Fruit fly (Drosophila melanogaster) whole organism, embryonic: Measurements from ENCODE around the gene CG34238.
A peak's percentile ranks its signal among the peaks of the same experiment; 100 is the strongest.

Source experiments
- Adf1 ChIP-seq: fragments of 200-800 bp; sonication (Bioruptor generic); IDR thresholded peaks from 2 replicates; pipeline ENCODE4 v1.3.6; 2022; ENCODE audit warnings: missing biosample characterization, missing genetic modification characterization
- Aef1 ChIP-seq: fragments of 200-800 bp; sonication (Bioruptor generic); IDR thresholded peaks from 3 replicates; pipeline ENCODE4 v1.3.6; 2022; ENCODE audit warnings: missing biosample characterization, missing genetic modification characterization
- Awh ChIP-seq: fragments of 200-800 bp; sonication (Bioruptor generic); IDR thresholded peaks from 2 replicates; pipeline ENCODE4, ENCODE4 v1.3.6; 2022; ENCODE audit warnings: missing biosample characterization, missing genetic modification characterization
- B-H2 ChIP-seq: fragments of 200-800 bp; sonication (Bioruptor generic); optimal IDR thresholded peaks from 2 replicates; lab custom pipeline; 2018; ENCODE audit warnings: missing biosample characterization, mild to moderate bottlenecking, missing genetic modification characterization
- Bgb ChIP-seq: fragments of 200-800 bp; sonication (Bioruptor generic); IDR thresholded peaks from 2 replicates; pipeline ENCODE4 v1.3.6; 2022; ENCODE audit warnings: missing biosample characterization, missing genetic modification characterization; ENCODE audit not compliant: partially characterized antibody
- CG10209 ChIP-seq: fragments of 200-800 bp; sonication (Bioruptor generic); optimal IDR thresholded peaks from 3 replicates; lab custom pipeline; 2017; ENCODE audit warnings: missing biosample characterization, mild to moderate bottlenecking, missing genetic modification characterization, missing genetic modification reagents
- CG1024 ChIP-seq: fragments of 200-800 bp; sonication (Bioruptor generic); IDR thresholded peaks from 2 replicates; pipeline ENCODE4 v1.3.6; 2022; ENCODE audit warnings: missing biosample characterization, missing genetic modification characterization
- CG10267 ChIP-seq: fragments of 200-800 bp; sonication (Bioruptor generic); optimal IDR thresholded peaks from 2 replicates; lab custom pipeline; 2018; ENCODE audit warnings: missing biosample characterization, mild to moderate bottlenecking, missing genetic modification characterization, moderate library complexity
- CG11085 ChIP-seq: fragments of 200-800 bp; sonication (Bioruptor generic); IDR thresholded peaks from 2 replicates; pipeline ENCODE4 v1.3.6; 2022; ENCODE audit warnings: missing biosample characterization, missing genetic modification characterization
- CG11504 ChIP-seq: fragments of 200-800 bp; sonication (Bioruptor generic); optimal IDR thresholded peaks from 3 replicates; lab custom pipeline; 2019; ENCODE audit warnings: missing biosample characterization, mild to moderate bottlenecking, missing genetic modification characterization, moderate library complexity
- CG11723 ChIP-seq: fragments of 200-800 bp; sonication (Bioruptor generic); optimal IDR thresholded peaks from 2 replicates; lab custom pipeline; 2017; ENCODE audit warnings: missing biosample characterization, mild to moderate bottlenecking, missing genetic modification characterization
- CG14860 ChIP-seq: fragments of 200-800 bp; sonication (Bioruptor generic); IDR thresholded peaks from 3 replicates; pipeline ENCODE4 v1.3.6; 2022; ENCODE audit warnings: missing biosample characterization, missing genetic modification characterization; ENCODE audit not compliant: partially characterized antibody
- CG15011 ChIP-seq: fragments of 200-800 bp; sonication (Bioruptor generic); optimal IDR thresholded peaks from 3 replicates; lab custom pipeline; 2018; ENCODE audit warnings: missing biosample characterization, mild to moderate bottlenecking, missing genetic modification characterization
- CG15073 ChIP-seq: fragments of 200-800 bp; sonication (Bioruptor generic); optimal IDR thresholded peaks from 2 replicates; lab custom pipeline; 2016; ENCODE audit warnings: missing biosample characterization, missing genetic modification characterization
- CG16779 ChIP-seq: fragments of 200-800 bp; sonication (Bioruptor generic); IDR thresholded peaks from 2 replicates; pipeline ENCODE4 v1.3.6; 2022; ENCODE audit warnings: missing biosample characterization, missing genetic modification characterization
- CG17328 ChIP-seq: fragments of 200-800 bp; sonication (Bioruptor generic); IDR thresholded peaks from 2 replicates; pipeline ENCODE4 v1.3.6; 2022; ENCODE audit warnings: missing biosample characterization, missing genetic modification characterization
- CG17912 ChIP-seq: fragments of 200-800 bp; sonication (Bioruptor generic); optimal IDR thresholded peaks from 2 replicates; lab custom pipeline; 2018; ENCODE audit warnings: missing biosample characterization, mild to moderate bottlenecking, missing genetic modification characterization
- CG7987 ChIP-seq: fragments of 200-800 bp; sonication (Bioruptor generic); optimal IDR thresholded peaks from 2 replicates; lab custom pipeline; 2018; ENCODE audit warnings: missing biosample characterization, mild to moderate bottlenecking, missing genetic modification characterization, moderate library complexity
- CG8089 ChIP-seq: fragments of 200-800 bp; sonication (Bioruptor generic); optimal IDR thresholded peaks from 3 replicates; lab custom pipeline; 2016; ENCODE audit warnings: missing biosample characterization, missing genetic modification characterization
- CG8290 ChIP-seq, 3 experiments: fragments of 200-800 bp; sonication (Bioruptor generic); optimal IDR thresholded peaks; 2 replicates each; lab custom pipeline; 2016 to 2019; ENCODE audit warnings: missing biosample characterization in 3 of 3, missing genetic modification characterization in 3 of 3, mild to moderate bottlenecking in 2 of 3, moderate library complexity in 1 of 3
- CG8944 ChIP-seq: fragments of 200-800 bp; sonication (Bioruptor generic); optimal IDR thresholded peaks from 3 replicates; lab custom pipeline; 2016; ENCODE audit warnings: missing biosample characterization, missing genetic modification characterization
- D ChIP-seq, 2 experiments: fragments of 200-800 bp in 1 of 2; fragments of >200 bp in 1 of 2; sonication (Bioruptor generic) in 1 of 2; optimal IDR thresholded peaks; 2 replicates in 1 of 2; 3 replicates in 1 of 2; lab custom pipeline; 2017; ENCODE audit warnings: mild to moderate bottlenecking in 1 of 2, missing biosample characterization in 1 of 2, missing genetic modification characterization in 1 of 2, missing genetic modification reagents in 1 of 2
- Dek ChIP-seq: fragments of 200-800 bp; sonication (Bioruptor generic); optimal IDR thresholded peaks from 3 replicates; lab custom pipeline; 2019; ENCODE audit warnings: missing biosample characterization, mild to moderate bottlenecking, missing genetic modification characterization, moderate library complexity
- Ets65A ChIP-seq: fragments of 200-800 bp; sonication (Bioruptor generic); peaks from one replicate; lab custom pipeline; 2016; ENCODE audit warnings: missing biosample characterization, missing genetic modification characterization
- Fer1 ChIP-seq: fragments of 200-800 bp; sonication (Bioruptor generic); optimal IDR thresholded peaks from 2 replicates; lab custom pipeline; 2017; ENCODE audit warnings: missing biosample characterization, mild to moderate bottlenecking, missing genetic modification characterization
- Fer2 ChIP-seq: fragments of 200-800 bp; sonication (Bioruptor generic); optimal IDR thresholded peaks from 2 replicates; lab custom pipeline; 2018; ENCODE audit warnings: missing biosample characterization, mild to moderate bottlenecking, missing genetic modification characterization, moderate library complexity
- Hmr ChIP-seq: fragments of 200-800 bp; sonication (Bioruptor generic); optimal IDR thresholded peaks from 3 replicates; lab custom pipeline; 2017; ENCODE audit warnings: mild to moderate bottlenecking, missing biosample characterization, missing genetic modification reagents, missing genetic modification characterization
- MESR4 ChIP-seq: fragments of 200-800 bp; sonication (Bioruptor generic); optimal IDR thresholded peaks from 2 replicates; lab custom pipeline; 2018; ENCODE audit warnings: missing biosample characterization, mild to moderate bottlenecking, missing genetic modification characterization, moderate library complexity
- Mad ChIP-seq: fragments of 200-800 bp; sonication (Bioruptor generic); optimal IDR thresholded peaks from 2 replicates; lab custom pipeline; 2016; ENCODE audit warnings: missing biosample characterization, missing genetic modification characterization
- PHDP ChIP-seq: fragments of 200-800 bp; sonication (Bioruptor generic); optimal IDR thresholded peaks from 3 replicates; lab custom pipeline; 2018; ENCODE audit warnings: missing biosample characterization, mild to moderate bottlenecking, missing genetic modification characterization, moderate library complexity
- Ptx1 ChIP-seq: fragments of 200-800 bp; sonication (Bioruptor generic); IDR thresholded peaks from 2 replicates; pipeline ENCODE4 v1.3.6; 2022; ENCODE audit warnings: missing biosample characterization, missing genetic modification characterization
- Rx ChIP-seq: fragments of 200-800 bp; sonication (Bioruptor generic); IDR thresholded peaks from 2 replicates; pipeline ENCODE4 v1.3.6; 2022; ENCODE audit warnings: missing biosample characterization, missing genetic modification characterization
- chm ChIP-seq: fragments of 200-800 bp; sonication (Bioruptor generic); IDR thresholded peaks from 2 replicates; pipeline ENCODE4 v1.3.6; 2022; ENCODE audit warnings: missing biosample characterization, missing genetic modification characterization
- crol ChIP-seq: fragments of 200-800 bp; sonication (Bioruptor generic); IDR thresholded peaks from 2 replicates; pipeline ENCODE4 v1.3.6; 2022; ENCODE audit warnings: missing biosample characterization, missing genetic modification characterization
- dati ChIP-seq: fragments of 200-800 bp; sonication (Bioruptor generic); IDR thresholded peaks from 2 replicates; pipeline ENCODE4 v1.3.6; 2022; ENCODE audit warnings: missing biosample characterization, missing genetic modification characterization
- en ChIP-seq: fragments of 200-800 bp; sonication (Bioruptor generic); optimal IDR thresholded peaks from 2 replicates; lab custom pipeline; 2016; ENCODE audit warnings: missing biosample characterization, missing genetic modification characterization
- hbn ChIP-seq: fragments of 200-800 bp; sonication (Bioruptor generic); IDR thresholded peaks from 2 replicates; pipeline ENCODE4 v1.3.6; 2022; ENCODE audit warnings: missing biosample characterization, missing genetic modification characterization; ENCODE audit not compliant: partially characterized antibody
- jigr1 ChIP-seq: fragments of 200-800 bp; sonication (Bioruptor generic); IDR thresholded peaks from 3 replicates; pipeline ENCODE4 v1.3.6; 2022; ENCODE audit warnings: missing biosample characterization, missing genetic modification characterization
- kah ChIP-seq: fragments of 200-800 bp; sonication (Bioruptor generic); optimal IDR thresholded peaks from 2 replicates; lab custom pipeline; 2018; ENCODE audit warnings: missing biosample characterization, mild to moderate bottlenecking, missing genetic modification characterization
- ken ChIP-seq: fragments of 200-800 bp; sonication (Bioruptor generic); IDR thresholded peaks from 3 replicates; pipeline ENCODE4 v1.3.6; 2022; ENCODE audit warnings: missing biosample characterization, missing genetic modification characterization
- kni ChIP-seq: fragments of 200-800 bp; sonication (Bioruptor generic); optimal IDR thresholded peaks from 3 replicates; lab custom pipeline; 2017; ENCODE audit warnings: mild to moderate bottlenecking, missing biosample characterization, missing genetic modification reagents, missing genetic modification characterization
- lilli ChIP-seq: fragments of 200-800 bp; sonication (Bioruptor generic); optimal IDR thresholded peaks from 3 replicates; lab custom pipeline; 2016; ENCODE audit warnings: missing biosample characterization, missing genetic modification characterization
- lmd ChIP-seq: fragments of 200-800 bp; sonication (Bioruptor generic); IDR thresholded peaks from 2 replicates; pipeline ENCODE4 v1.3.6; 2022; ENCODE audit warnings: missing biosample characterization, missing genetic modification characterization
- luna ChIP-seq: fragments of 200-800 bp; sonication (Bioruptor generic); optimal IDR thresholded peaks from 2 replicates; lab custom pipeline; 2016; ENCODE audit warnings: missing biosample characterization, missing genetic modification characterization
- peb ChIP-seq: fragments of 200-800 bp; sonication (Bioruptor generic); IDR thresholded peaks from 2 replicates; pipeline ENCODE4 v1.3.6; 2022; ENCODE audit warnings: missing biosample characterization, missing genetic modification characterization
- run ChIP-seq: fragments of 200-800 bp; sonication (Bioruptor generic); optimal IDR thresholded peaks from 3 replicates; lab custom pipeline; 2018; ENCODE audit warnings: missing biosample characterization, mild to moderate bottlenecking, missing genetic modification characterization
- sens-2 ChIP-seq: fragments of 200-800 bp; sonication (Bioruptor generic); IDR thresholded peaks from 2 replicates; pipeline ENCODE4 v1.3.6; 2022; ENCODE audit warnings: missing biosample characterization, missing genetic modification characterization
- sug ChIP-seq: fragments of 200-800 bp; optimal IDR thresholded peaks from 2 replicates; lab custom pipeline; 2019; ENCODE audit warnings: missing biosample characterization, mild to moderate bottlenecking, missing genetic modification characterization, moderate library complexity
- tup ChIP-seq: fragments of 200-800 bp; sonication (Bioruptor generic); optimal IDR thresholded peaks from 2 replicates; lab custom pipeline; 2016; ENCODE audit warnings: missing biosample characterization, mild to moderate bottlenecking, missing genetic modification characterization, moderate library complexity
- vvl ChIP-seq: fragments of 200-800 bp; sonication (Bioruptor generic); IDR thresholded peaks from 2 replicates; pipeline ENCODE4 v1.3.6; 2022; ENCODE audit warnings: missing biosample characterization, missing genetic modification characterization

The CG34238 gene

DNA sequence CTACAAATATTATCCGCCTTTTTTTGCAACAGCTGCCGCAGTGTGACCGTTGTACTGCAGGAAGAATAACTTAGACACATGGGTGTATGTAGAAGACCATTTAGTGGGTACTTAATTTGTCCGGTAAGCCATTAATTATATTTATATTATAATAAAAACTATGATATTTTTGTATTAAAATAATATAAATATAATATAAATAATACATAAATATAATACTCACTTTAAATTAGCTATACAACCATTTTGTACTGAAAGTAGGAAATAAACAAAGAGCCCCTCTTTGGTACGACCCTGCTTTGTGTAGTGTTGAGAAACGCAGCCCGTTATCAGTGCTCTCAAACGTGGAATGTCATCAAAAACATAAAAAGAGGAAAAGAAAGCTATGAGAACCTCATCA, 11.5 kb downstream of the CG34238 start, which contains the start of gene Cnep1r2 (continued):
- peak; percentile 65 for TF ChIP-seq Mad
- TF ChIP-seq CG16779 (GFP tag; lab: Robert Waterston, UW), result peak; percentile 49; the same call in 1 of the 2 replicates
- no peak for TF ChIP-seq en (GFP tag; lab: Kevin White, UChicago)
- TF ChIP-seq Fer1 (GFP tag; lab: Kevin White, UChicago), result peak; percentile 95
- TF ChIP-seq Dek (tag; lab: Kevin White, UChicago), result peak; percentile 96
- peak; percentile 35; the same call in 1 of the 2 replicates for TF ChIP-seq crol
- peak; percentile 86 for TF ChIP-seq lilli (GFP tag; lab: Kevin White, UChicago)
- peak; percentile 69; the same call in 1 of the 2 replicates for TF ChIP-seq dati (GFP tag; lab: Robert Waterston, UW)
- TF ChIP-seq CG14860 (GFP tag; lab: Robert Waterston, UW), result no peak
- TF ChIP-seq Aef1 (GFP tag; lab: Robert Waterston, UW), result peak; percentile 93
- TF ChIP-seq CG8089 (GFP tag; lab: Kevin White, UChicago), result peak; percentile 24
- TF ChIP-seq CG10267 (tag; lab: Kevin White, UChicago), result peak; percentile 99
- TF ChIP-seq CG7987, result peak; percentile 87
- TF ChIP-seq kah, result peak; percentile 84
- peak; percentile 97 for TF ChIP-seq PHDP (tag; lab: Kevin White, UChicago)
- no peak for TF ChIP-seq kni (GFP tag; lab: Kevin White, UChicago)
- peak; percentile 97 for TF ChIP-seq CG10209 (GFP tag; lab: Kevin White, UChicago)
- peak; percentile 87; the same call in 2 of the 3 replicates for TF ChIP-seq jigr1 (GFP tag; lab: Robert Waterston, UW)
- peak; percentile 98 for TF ChIP-seq Ptx1 (GFP tag; lab: Robert Waterston, UW)
- TF ChIP-seq CG11723 (GFP tag; lab: Kevin White, UChicago), result peak; percentile 87
- peak; percentile 66 for TF ChIP-seq CG1024 (GFP tag; lab: Robert Waterston, UW)
- no peak for TF ChIP-seq luna (GFP tag; lab: Kevin White, UChicago)
- no peak for TF ChIP-seq MESR4 (GFP tag; lab: Kevin White, UChicago)
- TF ChIP-seq CG17328 (GFP tag; lab: Robert Waterston, UW), result peak; percentile 94
- TF ChIP-seq ken (GFP tag; lab: Robert Waterston, UW), result peak; percentile 95
- peak; percentile 93 for TF ChIP-seq run
- TF ChIP-seq CG11085 (GFP tag; lab: Robert Waterston, UW), result peak; percentile 94
- peak; percentile 93 for TF ChIP-seq Awh (GFP tag; lab: Robert Waterston, UW)
- peak; percentile 98 for TF ChIP-seq Ets65A
- TF ChIP-seq Bgb (GFP tag; lab: Robert Waterston, UW), result no peak
- peak; percentile 55 for TF ChIP-seq CG15073 (GFP tag; lab: Kevin White, UChicago)
- peak; percentile 97 for TF ChIP-seq B-H2 (GFP tag; lab: Kevin White, UChicago)
- peak; percentile 83 for TF ChIP-seq tup (GFP tag; lab: Kevin White, UChicago)
- peak; percentile 97 for TF ChIP-seq lmd
- peak; percentile 77 for TF ChIP-seq peb
- peak; percentile 95 for TF ChIP-seq CG11504 (tag; lab: Kevin White, UChicago)
- TF ChIP-seq chm, result peak; percentile 73
- peak; percentile 96 for TF ChIP-seq Hmr (GFP tag; lab: Kevin White, UChicago)
- TF ChIP-seq CG17912, result peak; percentile 89
- TF ChIP-seq sens-2, result peak; percentile 72; the same call in 1 of the 2 replicates
- TF ChIP-seq Adf1 (GFP tag; lab: Robert Waterston, UW), result peak; percentile 70
- TF ChIP-seq sug (tag; lab: Kevin White, UChicago), result peak; percentile 97
- TF ChIP-seq hbn (GFP tag; lab: Robert Waterston, UW), result no peak
- TF ChIP-seq D (optimal IDR thresholded peaks at IDR 0.05; lab: Kevin White, UChicago), result no peak
- peak; percentile 93 for TF ChIP-seq D (GFP tag; optimal IDR thresholded peaks at IDR 0.05; lab: Kevin White, UChicago)
- peak; percentile 87 for TF ChIP-seq Rx (GFP tag; lab: Robert Waterston, UW)
- peak; percentile 72 for TF ChIP-seq CG15011 (GFP tag; lab: Kevin White, UChicago)
- peak; percentile 66 for TF ChIP-seq CG8944
- TF ChIP-seq CG8290 (GFP tag; optimal IDR thresholded peaks at IDR 0.05; lab: Kevin White, UChicago), result peak; percentile 93
- peak in 1 of 2 experiments; percentile 16 for TF ChIP-seq CG8290 (tag; optimal IDR thresholded peaks at IDR 0.05; lab: Kevin White, UChicago)
- TF ChIP-seq Fer2 (tag; lab: Kevin White, UChicago), result peak; percentile 97
- peak; percentile 97 for TF ChIP-seq vvl (GFP tag; lab: Robert Waterston, UW)
